Fruit fly (Drosophila melanogaster): Measurements from ENCODE around the gene Ostgamma.
A peak's percentile ranks its signal among the peaks of the same experiment; 100 is the strongest.

Ostgamma gene

DNA sequence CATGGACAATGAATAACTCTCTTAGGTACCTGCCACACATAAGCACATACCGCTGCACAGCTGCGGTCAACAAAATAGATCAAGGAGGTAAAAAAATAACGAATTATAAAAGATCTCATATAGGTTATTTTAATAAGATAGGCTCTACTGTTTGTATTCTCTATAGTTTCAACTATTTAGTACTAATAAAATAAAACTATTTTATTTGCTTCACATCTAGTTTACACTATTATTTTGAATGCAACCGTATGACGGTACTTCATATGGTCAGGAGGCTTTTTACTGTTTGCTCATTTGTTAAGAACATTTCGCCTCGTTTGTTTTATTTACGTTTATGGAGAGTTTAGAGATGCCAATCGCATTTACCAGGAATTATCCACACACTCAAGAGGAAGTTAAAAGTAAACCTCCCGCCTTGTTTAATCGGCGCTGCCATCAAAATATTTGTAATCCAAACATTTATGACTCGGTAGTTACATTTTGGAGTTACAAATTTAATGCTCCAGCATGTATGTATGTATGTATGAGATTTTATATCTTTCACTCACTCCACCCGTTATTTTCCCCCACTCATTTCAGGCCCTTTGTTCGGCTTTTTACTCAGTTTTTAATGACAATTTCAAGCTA, 32.9 kb downstream of the Ostgamma start:
- TF ChIP-seq CG17801 (GFP tag; optimal IDR thresholded peaks at IDR 0.05; ENCODE audit: partially characterized antibody), result peak; percentile 25

DNA sequence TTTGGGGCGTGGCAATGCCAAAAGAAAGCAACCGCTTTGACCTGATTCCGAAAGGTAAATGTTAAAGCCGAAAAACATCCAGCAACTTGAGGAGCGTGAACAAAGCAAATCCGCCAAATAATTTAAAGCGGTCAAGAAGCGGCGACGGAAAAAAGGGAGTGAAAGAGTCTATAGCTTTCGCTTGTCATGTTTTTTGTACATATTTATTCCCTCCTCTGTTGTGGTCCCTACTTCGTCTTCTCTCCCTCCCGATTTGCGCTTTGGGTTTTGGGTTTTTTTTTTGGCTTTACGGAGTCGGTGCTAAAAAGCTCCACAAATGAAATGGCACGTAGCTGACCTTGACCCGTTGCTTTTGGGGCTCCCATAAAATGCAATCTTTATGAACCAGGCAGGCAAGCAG, 33.9 kb downstream of the Ostgamma start:
- no peak for TF ChIP-seq CG17801 (GFP tag; optimal IDR thresholded peaks at IDR 0.05; ENCODE audit: partially characterized antibody)

DNA sequence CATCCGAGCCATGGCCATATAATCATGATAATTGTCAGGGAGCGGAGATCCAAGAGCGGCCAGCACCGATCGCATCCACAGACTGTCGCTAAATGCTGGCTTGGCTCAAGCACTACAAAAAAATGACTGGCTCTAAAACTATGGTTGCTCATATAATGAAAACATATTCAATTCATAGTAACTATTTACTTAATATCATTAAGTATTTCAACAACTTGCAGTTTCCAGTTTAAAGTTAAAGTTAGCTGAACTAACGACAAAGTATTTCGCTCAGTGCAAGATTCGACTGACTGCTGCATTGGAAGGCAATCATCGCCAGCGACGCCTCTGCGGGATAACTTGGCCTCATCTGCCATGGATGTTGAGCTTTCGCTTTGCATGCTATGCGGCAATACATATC, 37.1 kb downstream of the Ostgamma start:
- no peak for TF ChIP-seq CG17801 (GFP tag; optimal IDR thresholded peaks at IDR 0.05; ENCODE audit: partially characterized antibody)

DNA sequence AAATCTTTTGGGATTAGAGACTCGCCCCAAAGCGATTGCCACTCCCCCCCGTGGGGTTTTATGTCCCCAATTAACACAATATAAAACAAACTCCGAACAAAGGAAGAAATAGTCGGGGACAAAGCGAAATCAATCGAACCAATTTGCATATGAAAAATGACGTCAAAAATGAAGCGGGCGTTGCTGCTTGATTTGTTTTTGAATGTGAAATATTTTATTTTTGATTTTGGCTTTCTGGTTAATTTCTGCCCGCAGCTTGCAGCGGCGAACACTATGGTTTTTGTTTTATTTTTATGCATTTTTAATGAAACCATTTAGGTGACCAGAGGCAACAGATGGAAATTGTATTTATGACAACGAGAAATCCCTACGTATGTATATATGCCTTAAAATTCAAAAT, 39.3 kb downstream of the Ostgamma start:
- TF ChIP-seq CG17801 (GFP tag; optimal IDR thresholded peaks at IDR 0.05; ENCODE audit: partially characterized antibody), result no peak

DNA sequence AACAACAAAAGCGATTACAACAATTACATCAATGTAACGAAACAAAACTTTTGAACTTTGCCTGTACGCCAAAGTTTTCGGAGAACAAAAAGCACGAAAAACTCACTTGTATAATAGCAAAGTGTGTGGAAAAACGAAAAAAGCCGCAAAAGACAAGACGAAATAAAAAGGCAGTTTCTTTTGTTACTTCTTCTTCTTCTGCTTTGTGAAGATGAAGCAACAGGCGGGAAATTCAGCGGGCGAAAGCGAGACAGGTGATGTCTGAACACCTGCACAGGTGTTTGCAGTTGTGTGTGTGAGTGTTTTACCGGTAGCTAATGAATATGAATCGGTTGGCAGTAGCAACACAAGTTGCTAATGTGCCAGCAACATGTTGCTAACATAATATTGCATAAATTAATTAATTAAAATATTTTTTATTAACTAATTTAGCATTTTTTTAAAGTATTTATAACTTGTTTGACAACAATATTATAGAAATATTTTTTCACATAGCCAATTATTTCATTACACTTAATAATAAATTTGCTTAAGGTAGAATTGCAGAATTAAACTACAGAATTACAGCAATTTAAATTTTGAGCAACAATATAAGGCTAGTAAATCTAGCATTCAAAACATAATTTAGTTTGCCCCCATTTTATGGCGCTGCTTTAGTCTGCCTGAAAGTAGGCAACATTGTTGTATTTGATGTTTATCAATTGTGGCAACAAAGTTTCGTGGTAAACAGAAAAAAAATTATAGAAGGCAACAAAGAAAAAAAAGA, 41.1 kb downstream of the Ostgamma start:
- no peak for TF ChIP-seq CG17801 (GFP tag; optimal IDR thresholded peaks at IDR 0.05; ENCODE audit: partially characterized antibody)

DNA sequence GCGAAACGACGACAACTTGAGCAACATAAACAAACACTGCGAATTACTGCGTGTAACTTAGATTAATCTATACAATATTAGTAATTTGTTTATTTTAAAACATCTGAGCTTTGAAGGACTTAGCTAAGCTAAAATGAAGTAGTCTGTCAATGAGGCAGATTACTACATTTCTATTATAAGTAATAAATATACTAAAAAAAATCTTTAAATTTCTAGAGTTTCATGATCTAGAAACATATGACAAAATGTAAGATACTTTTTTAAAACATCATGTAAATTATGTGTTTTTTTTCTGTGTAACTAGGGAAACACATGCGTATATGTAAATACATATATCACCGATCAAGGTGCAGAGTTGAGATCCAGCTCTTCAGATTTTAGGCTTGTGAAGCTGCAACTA, 41.8 kb downstream of the Ostgamma start:
- TF ChIP-seq CG17801 (GFP tag; optimal IDR thresholded peaks at IDR 0.05; ENCODE audit: partially characterized antibody), result no peak

DNA sequence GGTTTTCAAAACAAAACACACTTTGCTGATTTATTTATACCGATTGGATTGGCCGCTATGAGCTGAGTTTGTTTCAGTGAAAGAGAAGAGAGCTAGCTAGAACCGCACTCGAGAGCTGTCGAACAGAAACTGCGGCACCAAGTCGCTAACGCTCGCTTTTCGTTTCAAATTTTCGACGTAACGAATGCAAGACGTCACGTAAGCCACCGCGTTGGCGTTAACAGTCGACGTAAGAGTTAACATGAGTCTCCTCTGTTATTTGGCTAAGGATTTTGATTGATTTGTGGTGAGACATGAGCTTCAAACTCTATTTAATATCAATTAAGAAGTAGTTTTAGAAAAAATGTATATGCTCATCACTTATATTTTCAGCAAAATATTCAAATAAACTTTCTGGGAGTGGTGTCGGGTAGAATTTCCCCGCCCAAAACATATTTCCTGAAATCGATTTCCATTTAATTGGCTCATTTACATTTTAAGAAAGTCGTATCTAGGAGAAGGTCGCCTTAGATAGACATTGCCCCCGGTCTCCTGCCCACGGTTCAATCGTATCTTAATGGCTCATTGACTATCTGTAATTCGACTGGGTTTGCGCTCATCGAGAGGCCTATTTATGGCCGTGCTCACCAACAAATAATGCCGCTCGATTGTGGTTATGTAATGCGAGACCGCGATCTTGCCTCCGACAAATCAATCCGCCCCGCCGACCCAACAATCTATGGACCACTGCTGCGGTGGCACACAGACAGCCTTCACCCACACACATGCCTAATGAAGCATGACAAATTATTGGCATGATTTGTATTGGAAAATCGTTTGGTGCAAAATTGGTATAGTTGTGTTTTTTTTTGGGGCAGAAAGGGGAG, 50.4 kb downstream of the Ostgamma start, which contains the start of gene CG8086:
CG8086 (minus strand) TSS at position 102 of the 866 bp plus-strand sequence.
- no peak for TF ChIP-seq CG17801 (GFP tag; optimal IDR thresholded peaks at IDR 0.05; ENCODE audit: partially characterized antibody)
